Worm (Caenorhabditis elegans) whole organism, early embryonic: ENCODE measurements around the gene rnf-113.

Source experiments
- F13C5.2 ChIP-seq: sonication (generic microtip); optimal IDR thresholded peaks from 2 replicates; lab custom pipeline; 2017; ENCODE audit warnings: mild to moderate bottlenecking, missing genetic modification characterization, inconsistent platforms, missing compliant biosample characterization
- aly-1 ChIP-seq: sonication (generic microtip); optimal IDR thresholded peaks from 2 replicates; lab custom pipeline; 2016; ENCODE audit warnings: missing genetic modification characterization, missing compliant biosample characterization
- ceh-13 ChIP-seq: fragments of 200-800 bp; sonication (Bioruptor generic); optimal IDR thresholded peaks from 2 replicates; lab custom pipeline; 2018; ENCODE audit warnings: mild to moderate bottlenecking, missing genetic modification characterization, missing compliant biosample characterization
- ceh-36 ChIP-seq: sonication (generic microtip); optimal IDR thresholded peaks from 2 replicates; lab custom pipeline; 2016; ENCODE audit warnings: missing genetic modification characterization, inconsistent platforms, missing compliant biosample characterization
- ets-7 ChIP-seq: sonication (generic microtip); optimal IDR thresholded peaks from 2 replicates; lab custom pipeline; 2016; ENCODE audit warnings: missing genotype, missing genetic modification characterization, missing compliant biosample characterization
- hmg-4 ChIP-seq: fragments of 200-800 bp; sonication (Bioruptor generic); optimal IDR thresholded peaks from 2 replicates; lab custom pipeline; 2018; ENCODE audit warnings: mild to moderate bottlenecking, missing genetic modification characterization, missing compliant biosample characterization
- scrt-1 ChIP-seq: fragments of 200-800 bp; sonication (Bioruptor generic); IDR thresholded peaks from 2 replicates; pipeline ENCODE4 v1.3.6; 2022; ENCODE audit warnings: missing genetic modification characterization, missing compliant biosample characterization
- tbx-11 ChIP-seq: fragments of 200-800 bp; sonication (Bioruptor generic); IDR thresholded peaks from 2 replicates; pipeline ENCODE4 v1.3.6; 2022; ENCODE audit warnings: missing genetic modification characterization, missing compliant biosample characterization

Gene rnf-113

DNA sequence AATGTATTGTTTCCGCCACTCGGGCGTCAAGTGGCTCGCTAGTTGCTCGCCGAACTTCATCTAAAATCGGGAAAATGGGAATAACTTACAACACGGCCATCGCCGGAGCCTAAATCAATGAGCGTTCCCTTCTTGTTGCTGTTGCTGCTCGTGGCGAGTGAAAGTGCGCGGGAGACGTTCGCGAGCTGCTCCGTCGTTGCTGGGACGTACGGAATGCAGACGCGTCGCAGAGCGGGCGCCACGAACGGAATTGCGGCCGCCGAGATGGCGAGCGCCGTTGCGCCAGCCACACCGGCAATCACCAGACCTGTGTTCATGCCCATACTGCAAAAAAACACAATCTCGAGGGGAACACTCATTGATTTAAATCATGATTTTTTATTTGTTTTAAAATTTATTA is 51.0 kb downstream of the rnf-113 start:
- TF ChIP-seq aly-1 (tag; lab: Kevin White, UChicago) (no peak), scrt-1 (GFP tag; lab: Robert Waterston, UW) (no peak), hmg-4 (GFP tag; lab: Kevin White, UChicago) (no peak), tbx-11 (no peak), ets-7 (tag; lab: Kevin White, UChicago) (no peak), ceh-36 (tag; lab: Kevin White, UChicago) (no peak), ceh-13 (GFP tag; lab: Kevin White, UChicago) (no peak), F13C5.2 (no peak)
